Worm (Caenorhabditis elegans) whole organism, early embryonic: Measurements from ENCODE around the gene cosa-1.

Source experiments
- F13C5.2 ChIP-seq: sonication (generic microtip); optimal IDR thresholded peaks from 2 replicates; lab custom pipeline; 2017; ENCODE audit warnings: mild to moderate bottlenecking, missing genetic modification characterization, inconsistent platforms, missing compliant biosample characterization
- ama-1 ChIP-seq: fragments of 150-350 bp; optimal IDR thresholded peaks from 2 replicates; lab custom pipeline; 2014
- ceh-13 ChIP-seq: fragments of 200-800 bp; sonication (Bioruptor generic); optimal IDR thresholded peaks from 2 replicates; lab custom pipeline; 2018; ENCODE audit warnings: mild to moderate bottlenecking, missing genetic modification characterization, missing compliant biosample characterization
- ceh-36 ChIP-seq: sonication (generic microtip); optimal IDR thresholded peaks from 2 replicates; lab custom pipeline; 2016; ENCODE audit warnings: missing genetic modification characterization, inconsistent platforms, missing compliant biosample characterization
- ets-7 ChIP-seq: sonication (generic microtip); optimal IDR thresholded peaks from 2 replicates; lab custom pipeline; 2016; ENCODE audit warnings: missing genotype, missing genetic modification characterization, missing compliant biosample characterization
- flt-1 ChIP-seq: fragments of 200-800 bp; sonication (Bioruptor generic); IDR thresholded peaks from 2 replicates; pipeline ENCODE4 v1.3.6; 2022; ENCODE audit warnings: missing genetic modification characterization, missing compliant biosample characterization
- hnd-1 ChIP-seq: sonication (generic microtip); optimal IDR thresholded peaks from 2 replicates; lab custom pipeline; 2016; ENCODE audit warnings: missing genetic modification characterization, missing compliant biosample characterization
- pes-1 ChIP-seq: fragments of 200-800 bp; sonication (Bioruptor generic); IDR thresholded peaks from 2 replicates; pipeline ENCODE4 v1.3.6; 2022; ENCODE audit warnings: missing genetic modification reagents, missing genetic modification characterization, missing compliant biosample characterization
- scrt-1 ChIP-seq: fragments of 200-800 bp; sonication (Bioruptor generic); IDR thresholded peaks from 2 replicates; pipeline ENCODE4 v1.3.6; 2022; ENCODE audit warnings: missing genetic modification characterization, missing compliant biosample characterization
- tbx-11 ChIP-seq: fragments of 200-800 bp; sonication (Bioruptor generic); IDR thresholded peaks from 2 replicates; pipeline ENCODE4 v1.3.6; 2022; ENCODE audit warnings: missing genetic modification characterization, missing compliant biosample characterization
- tra-4 ChIP-seq: sonication (generic microtip); optimal IDR thresholded peaks from 2 replicates; lab custom pipeline; 2017; ENCODE audit warnings: missing genetic modification characterization, missing compliant biosample characterization

ce11 chrIII:2698740-2699139 lies 27.2 kb upstream of the cosa-1 start, which contains the start of gene slc-30A9:
- TF ChIP-seq ama-1 (lab: Kevin White, UChicago) = no peak
- TF ChIP-seq hnd-1 (tag; lab: Kevin White, UChicago) = no peak
- TF ChIP-seq ets-7 (tag; lab: Kevin White, UChicago) = no peak
- TF ChIP-seq ceh-36 (tag; lab: Kevin White, UChicago) = no peak
- no peak for TF ChIP-seq scrt-1
- no peak for TF ChIP-seq pes-1 (GFP tag; lab: Robert Waterston, UW)
- no peak for TF ChIP-seq tra-4 (tag; lab: Kevin White, UChicago)
- no peak for TF ChIP-seq flt-1 (GFP tag; lab: Robert Waterston, UW)
- TF ChIP-seq tbx-11 (GFP tag; lab: Robert Waterston, UW) = no peak
- TF ChIP-seq F13C5.2 (tag; lab: Kevin White, UChicago) = no peak
- no peak for TF ChIP-seq ceh-13 (GFP tag; lab: Kevin White, UChicago)
